Fruit fly (Drosophila melanogaster): ENCODE measurements around the gene Arp1.
A peak's percentile ranks its signal among the peaks of the same experiment; 100 is the strongest.
"Not testable (repeated sequence)": the region's sequence is repeated elsewhere in the genome, so short reads cannot be mapped to it uniquely, and the experiment has no call there.

Arp1 gene

DNA sequence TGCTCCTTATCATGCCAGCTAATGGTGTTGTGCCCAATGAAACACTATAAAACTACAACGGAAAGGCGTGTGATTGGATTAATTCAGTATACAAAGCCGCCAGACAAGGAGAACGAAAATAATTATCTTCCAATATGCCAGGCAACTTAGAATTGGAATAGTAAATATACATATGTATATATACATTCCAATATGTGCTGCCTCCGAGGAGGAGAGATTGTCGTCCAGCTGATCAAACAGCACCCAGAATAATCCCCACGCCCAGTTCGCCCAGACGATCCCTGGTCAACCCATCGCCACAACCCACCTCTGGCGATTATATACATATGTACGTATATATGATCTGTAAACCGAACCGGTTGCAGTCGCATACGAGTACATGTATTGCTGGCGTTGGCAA lies 9.7 kb downstream of the Arp1 start:
- no peak for TF ChIP-seq noc (tag; optimal IDR thresholded peaks at IDR 0.05)

- no peak for TF ChIP-seq noc (tag; optimal IDR thresholded peaks at IDR 0.05)
Measured at dm6 chr3R:12701994-12702494, 10.5 kb downstream of the Arp1 start.

DNA sequence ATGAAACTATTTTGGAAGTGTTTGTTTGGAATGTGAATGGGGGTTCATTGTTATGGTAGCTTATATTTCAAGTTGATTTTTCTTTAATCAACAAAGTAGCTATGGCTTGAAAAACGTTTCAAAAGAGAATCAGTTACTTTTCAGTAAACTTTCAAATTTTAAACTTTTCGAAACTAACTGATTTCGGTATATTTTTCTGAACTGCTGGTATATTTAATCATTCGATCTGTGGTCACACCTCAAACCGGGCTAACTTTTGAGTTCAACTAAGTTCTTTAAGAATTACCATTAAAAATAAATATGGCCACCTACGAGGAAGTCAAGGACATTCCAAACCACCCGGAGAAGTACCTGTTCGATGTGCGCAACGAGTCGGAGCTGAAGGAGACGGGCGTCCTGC lies 13.3 kb downstream of the Arp1 start, which contains the start of gene CG12279:
CG12279 (plus strand) TSS at position 234 of the 400 bp plus-strand sequence.
- no peak for TF ChIP-seq noc (tag; optimal IDR thresholded peaks at IDR 0.05)

DNA sequence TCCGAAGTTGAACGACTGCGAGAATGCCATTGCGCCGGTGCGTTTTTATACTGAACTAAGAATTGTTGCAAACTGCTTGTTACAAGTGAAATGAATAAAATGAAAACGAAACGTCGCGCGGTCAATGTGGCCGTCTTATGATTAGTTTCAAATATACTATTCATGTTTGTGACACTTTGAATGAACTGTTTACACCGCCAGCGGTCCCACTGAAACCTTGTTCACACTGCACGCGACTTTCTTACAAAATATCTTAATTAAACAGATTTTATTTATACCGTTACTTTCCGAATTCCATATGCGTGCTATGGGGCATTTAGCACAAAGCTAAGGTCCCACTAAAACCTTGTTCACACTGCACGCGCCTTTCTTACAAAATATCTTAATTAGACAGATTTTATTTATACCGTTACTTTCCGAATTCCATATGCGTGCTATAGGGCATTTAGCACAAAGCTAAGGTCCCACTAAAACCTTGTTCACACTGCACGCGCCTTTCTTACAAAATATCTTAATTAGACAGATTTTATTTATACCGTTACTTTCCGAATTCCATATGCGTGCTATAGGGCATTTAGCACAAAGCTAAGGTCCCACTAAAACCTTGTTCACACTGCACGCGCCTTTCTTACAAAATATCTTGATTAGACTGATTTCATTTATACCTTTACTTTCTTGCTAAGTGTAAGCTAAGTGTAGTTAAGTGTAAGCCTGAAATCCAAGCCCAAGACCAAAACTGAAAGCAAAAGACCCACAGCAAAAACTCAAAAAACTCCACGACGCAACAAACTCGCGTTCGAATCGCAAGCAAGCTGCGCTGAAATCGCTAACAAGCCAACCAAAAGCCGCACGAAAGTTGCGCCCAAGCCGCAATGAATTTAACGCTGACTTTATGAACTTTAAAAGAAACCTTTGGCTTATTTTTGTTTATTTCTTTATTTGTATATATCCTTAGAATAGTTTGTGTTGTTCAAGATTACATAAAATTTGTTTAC lies 20.9 kb downstream of the Arp1 start, which contains the start of gene PolQ:
PolQ (minus strand) TSS at position 122 of the 995 bp plus-strand sequence.
- TF ChIP-seq noc (tag; optimal IDR thresholded peaks at IDR 0.05): not testable (repeated sequence)

dm6 chr3R:12715253-12715652 lies 23.7 kb downstream of the Arp1 start:
- TF ChIP-seq noc (tag; optimal IDR thresholded peaks at IDR 0.05): peak; percentile 63

DNA sequence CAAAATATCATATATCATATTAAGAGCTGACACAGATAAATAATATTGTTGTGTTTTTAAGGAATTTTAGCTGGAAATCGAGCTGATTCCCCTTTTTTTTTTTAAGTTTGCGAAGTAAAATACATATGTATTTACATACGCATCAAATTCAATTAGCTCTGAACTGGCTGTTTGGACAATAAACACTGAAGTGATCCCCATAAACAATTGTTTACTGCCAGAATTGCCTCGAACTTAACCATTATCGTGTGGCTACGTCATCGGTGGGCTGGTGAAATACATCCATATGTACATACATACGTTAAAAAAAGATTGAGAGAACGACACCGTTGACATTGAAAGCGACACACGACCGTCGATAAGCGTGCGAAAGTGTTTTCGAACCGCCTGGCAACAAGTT lies 24.7 kb downstream of the Arp1 start:
- TF ChIP-seq noc (tag; optimal IDR thresholded peaks at IDR 0.05): peak; percentile 49

dm6 chr3R:12716894-12717293 lies 25.4 kb downstream of the Arp1 start:
- TF ChIP-seq noc (tag; optimal IDR thresholded peaks at IDR 0.05): peak; percentile 28

dm6 chr3R:12717588-12718535 lies 26.3 kb downstream of the Arp1 start:
- TF ChIP-seq noc (tag; optimal IDR thresholded peaks at IDR 0.05): peak; percentile 43

dm6 chr3R:12718536-12719033 lies 27.0 kb downstream of the Arp1 start:
- TF ChIP-seq noc (tag; optimal IDR thresholded peaks at IDR 0.05): no peak

- TF ChIP-seq noc (tag; optimal IDR thresholded peaks at IDR 0.05): peak; percentile 57
Measured at dm6 chr3R:12719627-12720343, 28.2 kb downstream of the Arp1 start.

DNA sequence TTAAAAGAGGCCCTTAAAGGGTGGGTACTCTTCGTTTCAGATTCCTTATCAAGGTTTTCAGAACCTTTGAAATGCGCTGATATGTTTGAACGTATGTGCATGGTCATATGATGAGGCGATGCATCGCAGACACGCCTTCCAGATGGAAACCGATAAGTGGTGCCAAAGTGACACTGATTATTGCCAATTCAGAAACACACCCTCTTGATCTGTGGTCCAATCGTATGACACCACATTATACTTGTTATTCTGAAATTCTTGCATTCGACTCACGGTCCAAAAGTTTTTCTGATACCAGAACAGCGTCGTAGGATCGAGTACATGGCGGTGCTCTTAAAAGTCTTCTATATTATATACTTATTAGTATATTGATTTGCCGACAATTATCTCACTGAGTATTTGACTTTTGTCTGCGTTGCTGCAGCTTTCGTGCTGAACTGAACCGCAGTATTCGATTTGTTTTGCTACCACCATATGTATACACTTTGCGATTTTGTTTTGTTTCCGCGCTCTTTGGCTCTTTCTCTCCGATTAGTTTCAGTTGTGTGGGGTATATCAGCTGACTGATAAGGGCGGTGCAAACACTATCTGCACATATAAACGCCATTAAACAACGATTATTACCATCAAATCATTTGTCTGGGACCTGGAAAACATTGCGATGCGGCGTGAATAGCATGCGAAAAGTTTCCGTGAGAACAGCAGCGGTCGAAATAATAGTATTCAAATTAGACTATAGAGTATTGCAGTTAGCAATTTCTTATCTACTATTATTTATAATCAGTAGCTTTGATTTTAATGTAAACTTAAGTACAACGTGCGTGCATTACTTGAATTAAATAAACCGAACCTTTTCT lies 29.0 kb downstream of the Arp1 start:
- TF ChIP-seq noc (tag; optimal IDR thresholded peaks at IDR 0.05): peak; percentile 57

DNA sequence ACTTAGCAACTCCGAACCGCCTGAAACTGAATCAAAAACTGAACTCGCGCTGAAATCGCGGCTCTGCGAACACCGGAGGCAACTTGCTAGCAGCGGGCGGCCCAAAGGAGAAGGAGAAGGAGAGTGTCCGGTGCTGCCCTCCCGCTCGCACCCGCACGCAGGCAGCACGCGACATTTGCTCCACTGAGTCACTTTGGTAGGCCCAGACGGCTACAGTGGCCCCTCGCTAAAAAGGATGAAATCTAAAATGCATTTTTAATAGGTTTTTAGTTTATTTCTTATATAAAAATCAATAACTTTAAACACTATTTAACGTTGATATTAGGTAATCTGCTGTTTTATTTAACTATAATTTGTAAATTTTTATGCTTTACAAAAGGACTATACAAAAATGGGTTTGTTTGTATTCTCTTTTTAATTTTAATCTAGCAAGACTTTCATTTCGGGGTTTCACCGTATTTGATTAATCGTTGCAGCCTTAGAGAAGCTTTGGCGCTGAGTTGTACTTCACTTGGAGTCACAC lies 30.9 kb downstream of the Arp1 start, which contains the start of gene Men:
Men (minus strand) TSS at position 51 of the 523 bp plus-strand sequence.
- TF ChIP-seq noc (tag; optimal IDR thresholded peaks at IDR 0.05): peak; percentile 47

dm6 chr3R:12723759-12724158 lies 32.2 kb downstream of the Arp1 start:
- no peak for TF ChIP-seq noc (tag; optimal IDR thresholded peaks at IDR 0.05)
